Worm (Caenorhabditis elegans): ENCODE results near the gene Y47D7A.18.

DNA sequence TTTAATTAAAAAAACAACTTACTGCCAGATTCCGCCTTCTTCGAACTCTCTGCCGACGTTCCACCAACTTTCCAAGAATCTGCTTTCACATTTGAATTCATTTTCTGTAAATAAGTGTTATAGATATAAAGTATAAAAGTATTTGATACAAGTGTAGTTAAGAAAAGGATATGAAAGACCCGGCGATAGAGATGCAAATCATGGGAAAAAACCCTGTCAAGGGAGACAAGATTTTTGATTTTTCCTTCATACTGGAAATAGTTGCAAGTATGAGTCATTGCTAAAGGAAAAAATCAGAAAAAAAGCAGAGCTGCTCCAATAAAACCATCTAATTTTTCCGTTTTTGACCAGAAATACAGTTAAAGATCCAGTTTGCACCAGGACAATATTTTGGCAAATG is 20.4 kb downstream of the Y47D7A.18 start, which contains the start of gene F13A2.3:
- no peak for TF ChIP-seq aly-1 (tag; optimal IDR thresholded peaks at IDR 0.05)
- TF ChIP-seq ama-1 (optimal IDR thresholded peaks at IDR 0.05): no peak
- TF ChIP-seq hnd-1 (tag; optimal IDR thresholded peaks at IDR 0.05): no peak
- TF ChIP-seq tra-4 (tag; optimal IDR thresholded peaks at IDR 0.05): no peak
- TF ChIP-seq hmg-4 (GFP tag; optimal IDR thresholded peaks at IDR 0.05): no peak
- no peak for TF ChIP-seq tbx-11 (GFP tag; IDR thresholded peaks at IDR 0.05)
- TF ChIP-seq F13C5.2 (tag; optimal IDR thresholded peaks at IDR 0.05): no peak
- TF ChIP-seq ets-7 (tag; optimal IDR thresholded peaks at IDR 0.05): no peak
- TF ChIP-seq ceh-36 (tag; optimal IDR thresholded peaks at IDR 0.05): no peak
